Worm (Caenorhabditis elegans): ENCODE results near the gene F53A9.9.

The F53A9.9 gene

DNA sequence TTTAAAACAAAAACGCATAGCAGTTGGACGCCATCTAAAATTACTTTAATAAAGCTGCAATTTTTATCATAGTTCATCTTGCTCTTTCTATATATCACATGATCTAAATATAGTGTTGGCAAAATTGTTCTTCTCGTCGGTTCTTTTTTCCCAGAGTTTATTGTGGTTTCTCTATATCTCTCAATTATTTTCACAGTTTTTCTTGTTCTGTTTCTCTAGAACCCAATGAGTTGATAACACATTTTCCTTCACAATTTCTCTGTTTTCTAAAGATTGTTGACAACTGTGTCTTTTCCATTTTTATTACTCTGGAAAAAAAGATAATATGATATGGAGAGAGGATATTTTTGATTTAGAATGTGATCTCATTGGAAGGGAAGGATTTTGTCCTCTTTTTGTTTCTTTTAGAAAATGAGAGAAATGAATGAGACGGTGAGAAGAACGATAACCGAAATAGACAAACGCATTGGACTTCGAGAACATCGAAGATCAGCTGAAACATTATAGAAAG lies 33.8 kb upstream of the F53A9.9 start (continued):
- TF ChIP-seq F49E8.2 (tag; optimal IDR thresholded peaks at IDR 0.05; ENCODE audit: borderline replicate concordance) (no peak), lin-29 (GFP tag; IDR thresholded peaks at IDR 0.05) (no peak), hlh-11 (tag; optimal IDR thresholded peaks at IDR 0.05) (no peak), mep-1 (tag; optimal IDR thresholded peaks at IDR 0.05) (no peak)

DNA sequence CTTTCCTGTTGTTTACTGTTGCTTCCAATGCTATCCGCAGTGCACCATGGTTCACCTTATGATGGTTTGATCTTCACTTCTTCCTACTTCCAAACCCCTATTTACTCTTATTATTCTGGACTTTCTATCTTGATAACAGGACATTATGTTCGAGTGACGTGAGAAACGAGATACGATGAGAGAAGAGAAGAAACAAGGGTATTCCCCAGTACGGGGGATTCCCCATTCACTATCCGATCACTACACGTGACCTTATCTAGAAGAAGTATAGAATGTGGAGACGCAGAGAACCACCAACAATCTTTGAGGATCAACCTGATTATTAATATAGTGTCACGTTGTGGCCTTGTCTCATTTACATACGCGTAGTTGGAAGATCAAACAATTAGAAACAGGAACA lies 32.0 kb upstream of the F53A9.9 start:
- TF ChIP-seq snpc-1.2 (GFP tag; IDR thresholded peaks at IDR 0.05) (no peak), ces-1 (GFP tag; optimal IDR thresholded peaks at IDR 0.05) (no peak), madf-9 (GFP tag; conservative IDR thresholded peaks at IDR 0.05) (no peak), F49E8.2 (tag; optimal IDR thresholded peaks at IDR 0.05; ENCODE audit: borderline replicate concordance) (no peak), lsy-2 (tag; optimal IDR thresholded peaks at IDR 0.05) (no peak), mxl-3 (GFP tag; optimal IDR thresholded peaks at IDR 0.05) (peak; percentile 49), arid-1 (GFP tag; conservative IDR thresholded peaks at IDR 0.05) (no peak), T20F7.1 (GFP tag; optimal IDR thresholded peaks at IDR 0.05) (no peak), mes-2 (tag; optimal IDR thresholded peaks at IDR 0.05; ENCODE audit: poor library complexity, severe bottlenecking) (no peak), nhr-10 (tag; optimal IDR thresholded peaks at IDR 0.05) (no peak), lin-13 (GFP tag; optimal IDR thresholded peaks at IDR 0.05) (no peak), egl-27 (tag; optimal IDR thresholded peaks at IDR 0.05) (no peak), mdl-1 (tag; optimal IDR thresholded peaks at IDR 0.05) (peak; percentile 80 to 81), dmd-6 (GFP tag; IDR thresholded peaks at IDR 0.05) (0 out of 2 replicates have a peak, but pooled peaks have one; percentile 9), lim-7 (GFP tag; IDR thresholded peaks at IDR 0.05) (no peak), spr-3 (GFP tag; optimal IDR thresholded peaks at IDR 0.05) (no peak), R02D3.7 (tag; optimal IDR thresholded peaks at IDR 0.05) (no peak), pqm-1 (tag; optimal IDR thresholded peaks at IDR 0.05) (no peak), fos-1 (tag; optimal IDR thresholded peaks at IDR 0.05) (no peak), lin-38 (GFP tag; IDR thresholded peaks at IDR 0.05) (no peak), nhr-111 (GFP tag; optimal IDR thresholded peaks at IDR 0.05) (no peak), dve-1 (tag; optimal IDR thresholded peaks at IDR 0.05; ENCODE audit: insufficient read depth) (peak; percentile 54), ZK546.5 (tag; optimal IDR thresholded peaks at IDR 0.05) (no peak), daf-16 (GFP tag; optimal IDR thresholded peaks at IDR 0.05) (no peak), daf-16 (tag; optimal IDR thresholded peaks at IDR 0.05) (peak; percentile 42), nhr-41 (GFP tag; IDR thresholded peaks at IDR 0.05) (no peak), hmg-1.1 (GFP tag; IDR thresholded peaks at IDR 0.05) (no peak), zfp-3 (GFP tag; conservative IDR thresholded peaks at IDR 0.05) (no peak), zag-1 (tag; optimal IDR thresholded peaks at IDR 0.05) (no peak), daf-12 (tag; optimal IDR thresholded peaks at IDR 0.05) (no peak), jun-1 (tag; optimal IDR thresholded peaks at IDR 0.05) (no peak), dmd-9 (GFP tag; IDR thresholded peaks at IDR 0.05) (no peak), unc-39 (tag; optimal IDR thresholded peaks at IDR 0.05) (no peak), hlh-11 (tag; optimal IDR thresholded peaks at IDR 0.05) (peak; percentile 52), ctbp-1 (GFP tag; IDR thresholded peaks at IDR 0.05) (no peak), unc-130 (GFP tag; optimal IDR thresholded peaks at IDR 0.05) (no peak), tra-1 (GFP tag; IDR thresholded peaks at IDR 0.05) (no peak), tag-97 (GFP tag; IDR thresholded peaks at IDR 0.05) (no peak), lin-1 (GFP tag; IDR thresholded peaks at IDR 0.05) (no peak), Y75B8A.6 (GFP tag; IDR thresholded peaks at IDR 0.05) (no peak), spr-1 (tag; optimal IDR thresholded peaks at IDR 0.05) (no peak), ceh-28 (tag; optimal IDR thresholded peaks at IDR 0.05) (no peak), hlh-30 (tag; optimal IDR thresholded peaks at IDR 0.05; ENCODE audit: insufficient read depth) (peak; percentile 39), nhr-28 (tag; optimal IDR thresholded peaks at IDR 0.05) (peak; percentile 61), Y48G9A.11 (GFP tag; IDR thresholded peaks at IDR 0.05) (no peak), zfp-2 (tag; optimal IDR thresholded peaks at IDR 0.05) (no peak)

All from whole organism, L4 larva.